Fruit fly (Drosophila melanogaster) whole organism, embryonic: Measurements from ENCODE around the gene CG43163.

Source experiments
- Atf3 ChIP-seq: fragments of 200-800 bp; sonication (Bioruptor generic); optimal IDR thresholded peaks from 3 replicates; lab custom pipeline; 2016; ENCODE audit warnings: missing biosample characterization, missing genetic modification characterization
- B-H2 ChIP-seq: fragments of 200-800 bp; sonication (Bioruptor generic); optimal IDR thresholded peaks from 2 replicates; lab custom pipeline; 2018; ENCODE audit warnings: missing biosample characterization, mild to moderate bottlenecking, missing genetic modification characterization
- Bdp1 ChIP-seq: fragments of 200-800 bp; sonication (Bioruptor generic); optimal IDR thresholded peaks from 3 replicates; lab custom pipeline; 2016; ENCODE audit warnings: missing biosample characterization, missing genetic modification characterization
- CG10209 ChIP-seq: fragments of 200-800 bp; sonication (Bioruptor generic); optimal IDR thresholded peaks from 3 replicates; lab custom pipeline; 2017; ENCODE audit warnings: missing biosample characterization, mild to moderate bottlenecking, missing genetic modification characterization, missing genetic modification reagents
- CG10366 ChIP-seq: fragments of 200-800 bp; sonication (Bioruptor generic); IDR thresholded peaks from 2 replicates; pipeline ENCODE4 v1.3.6; 2022; ENCODE audit warnings: missing biosample characterization, missing genetic modification characterization
- CG11560 ChIP-seq: fragments of 200-800 bp; sonication (Bioruptor generic); IDR thresholded peaks from 3 replicates; pipeline ENCODE4 v1.3.6; 2022; ENCODE audit warnings: missing biosample characterization, missing genetic modification characterization
- CG11696 ChIP-seq: fragments of 200-800 bp; sonication (Bioruptor generic); IDR thresholded peaks from 2 replicates; pipeline ENCODE4 v1.3.6; 2022; ENCODE audit warnings: missing biosample characterization, missing genetic modification characterization
- CG12236 ChIP-seq: fragments of 200-800 bp; sonication (Bioruptor generic); optimal IDR thresholded peaks from 2 replicates; lab custom pipeline; 2016; ENCODE audit warnings: missing biosample characterization, missing genetic modification characterization
- CG12299 ChIP-seq: fragments of 200-800 bp; sonication (Bioruptor generic); optimal IDR thresholded peaks from 2 replicates; lab custom pipeline; 2018; ENCODE audit warnings: missing biosample characterization, mild to moderate bottlenecking, missing genetic modification characterization
- CG14710 ChIP-seq: fragments of 200-800 bp; sonication (Bioruptor generic); optimal IDR thresholded peaks from 3 replicates; lab custom pipeline; 2019; ENCODE audit warnings: missing biosample characterization, mild to moderate bottlenecking, missing genetic modification characterization, moderate library complexity
- CG15696 ChIP-seq: fragments of 200-800 bp; sonication (Bioruptor generic); optimal IDR thresholded peaks from 2 replicates; lab custom pipeline; 2019; ENCODE audit warnings: missing biosample characterization, mild to moderate bottlenecking, missing genetic modification characterization, moderate library complexity
- CG17802 ChIP-seq: fragments of 200-800 bp; sonication (Bioruptor generic); optimal IDR thresholded peaks from 2 replicates; lab custom pipeline; 2018; ENCODE audit warnings: missing biosample characterization, mild to moderate bottlenecking, missing genetic modification characterization, moderate library complexity
- CG1832 ChIP-seq: fragments of 200-800 bp; sonication (Bioruptor generic); optimal IDR thresholded peaks from 2 replicates; lab custom pipeline; 2017; ENCODE audit warnings: missing biosample characterization, mild to moderate bottlenecking, missing genetic modification characterization, inconsistent platforms
- CG2129 ChIP-seq: fragments of 200-800 bp; sonication (Bioruptor generic); IDR thresholded peaks from 2 replicates; pipeline ENCODE4 v1.3.6; 2022; ENCODE audit warnings: missing biosample characterization, missing genetic modification characterization; ENCODE audit not compliant: partially characterized antibody
- CG2712 ChIP-seq: fragments of 200-800 bp; optimal IDR thresholded peaks from 3 replicates; lab custom pipeline; 2019; ENCODE audit warnings: missing biosample characterization, mild to moderate bottlenecking, missing genetic modification characterization, moderate library complexity
- CG3847 ChIP-seq: fragments of 200-800 bp; sonication (Bioruptor generic); IDR thresholded peaks from 2 replicates; pipeline ENCODE4 v1.3.6; 2022; ENCODE audit warnings: missing biosample characterization, missing genetic modification characterization
- CG4360 ChIP-seq: fragments of 200-800 bp; sonication (Bioruptor generic); IDR thresholded peaks from 2 replicates; pipeline ENCODE4 v1.3.6; 2022; ENCODE audit warnings: missing biosample characterization, missing genetic modification characterization
- CG6765 ChIP-seq: fragments of 200-800 bp; sonication (Bioruptor generic); optimal IDR thresholded peaks from 3 replicates; lab custom pipeline; 2017; ENCODE audit warnings: missing biosample characterization, mild to moderate bottlenecking, missing genetic modification characterization
- CG8765 ChIP-seq: fragments of 200-800 bp; sonication (Bioruptor generic); IDR thresholded peaks from 2 replicates; pipeline ENCODE4 v1.3.6; 2022; ENCODE audit warnings: missing biosample characterization, missing genetic modification characterization
- CG9797 ChIP-seq: fragments of 200-800 bp; sonication (Bioruptor generic); optimal IDR thresholded peaks from 3 replicates; lab custom pipeline; 2018; ENCODE audit warnings: missing biosample characterization, mild to moderate bottlenecking, missing genetic modification characterization
- CG9876 ChIP-seq: fragments of 200-800 bp; sonication (Bioruptor generic); optimal IDR thresholded peaks from 2 replicates; lab custom pipeline; 2016; ENCODE audit warnings: missing biosample characterization, missing genetic modification characterization
- CkIIα-i1 ChIP-seq: fragments of 200-800 bp; sonication (Bioruptor generic); IDR thresholded peaks from 2 replicates; pipeline ENCODE4 v1.3.6; 2022; ENCODE audit warnings: missing biosample characterization, missing genetic modification characterization
- Dbx ChIP-seq: fragments of 200-800 bp; sonication (Bioruptor generic); IDR thresholded peaks from 3 replicates; pipeline ENCODE4 v1.3.6; 2022; ENCODE audit warnings: missing biosample characterization, missing genetic modification characterization
- Dek ChIP-seq: fragments of 200-800 bp; sonication (Bioruptor generic); optimal IDR thresholded peaks from 3 replicates; lab custom pipeline; 2019; ENCODE audit warnings: missing biosample characterization, mild to moderate bottlenecking, missing genetic modification characterization, moderate library complexity
- Dfd ChIP-seq, 2 experiments: fragments of >200 bp; optimal IDR thresholded peaks; 2 replicates each; lab custom pipeline; 2017; ENCODE audit warnings: missing biosample characterization in 2 of 2, missing genetic modification characterization in 2 of 2
- Dip2 ChIP-seq: fragments of 200-800 bp; sonication (Bioruptor generic); IDR thresholded peaks from 2 replicates; pipeline ENCODE4 v1.3.6; 2022; ENCODE audit warnings: missing biosample characterization, missing genetic modification characterization
- Hr3 ChIP-seq: fragments of 200-800 bp; sonication (Bioruptor generic); optimal IDR thresholded peaks from 3 replicates; lab custom pipeline; 2016; ENCODE audit warnings: missing biosample characterization, missing genetic modification characterization
- Nf-YA ChIP-seq: fragments of 200-800 bp; sonication (Bioruptor generic); IDR thresholded peaks from 2 replicates; pipeline ENCODE4 v1.3.6; 2022; ENCODE audit warnings: missing biosample characterization, missing genetic modification characterization
- NfI ChIP-seq: fragments of 200-800 bp; sonication (Bioruptor generic); optimal IDR thresholded peaks from 3 replicates; lab custom pipeline; 2018; ENCODE audit warnings: missing biosample characterization, mild to moderate bottlenecking, missing genetic modification characterization, moderate library complexity
- Oli ChIP-seq: fragments of 200-800 bp; sonication (Bioruptor generic); optimal IDR thresholded peaks from 2 replicates; lab custom pipeline; 2018; ENCODE audit warnings: missing biosample characterization, mild to moderate bottlenecking, missing genetic modification characterization, moderate library complexity
- ash1 ChIP-seq: fragments of 200-800 bp; sonication (Bioruptor generic); optimal IDR thresholded peaks from 2 replicates; lab custom pipeline; 2018; ENCODE audit warnings: missing biosample characterization, mild to moderate bottlenecking, missing genetic modification characterization
- disco-r ChIP-seq: fragments of 200-800 bp; sonication (Bioruptor generic); optimal IDR thresholded peaks from 2 replicates; lab custom pipeline; 2016; ENCODE audit warnings: missing biosample characterization, missing genetic modification characterization
- en ChIP-seq: fragments of 200-800 bp; sonication (Bioruptor generic); optimal IDR thresholded peaks from 2 replicates; lab custom pipeline; 2016; ENCODE audit warnings: missing biosample characterization, missing genetic modification characterization
- eve ChIP-seq, 2 experiments: fragments of >200 bp; optimal IDR thresholded peaks; 2 replicates each; lab custom pipeline; 2017; ENCODE audit warnings: missing biosample characterization in 2 of 2, missing genetic modification characterization in 2 of 2
- fd102C ChIP-seq: fragments of 200-800 bp; sonication (Bioruptor generic); optimal IDR thresholded peaks from 2 replicates; lab custom pipeline; 2018; ENCODE audit warnings: missing biosample characterization, mild to moderate bottlenecking, missing genetic modification characterization, moderate library complexity
- hbn ChIP-seq: fragments of 200-800 bp; sonication (Bioruptor generic); IDR thresholded peaks from 2 replicates; pipeline ENCODE4 v1.3.6; 2022; ENCODE audit warnings: missing biosample characterization, missing genetic modification characterization; ENCODE audit not compliant: partially characterized antibody
- knrl ChIP-seq: fragments of 200-800 bp; sonication (Bioruptor generic); IDR thresholded peaks from 3 replicates; pipeline ENCODE4 v1.3.6; 2022; ENCODE audit warnings: missing biosample characterization, missing genetic modification characterization; ENCODE audit not compliant: partially characterized antibody
- lab ChIP-seq: fragments of 200-800 bp; sonication (Bioruptor generic); optimal IDR thresholded peaks from 3 replicates; lab custom pipeline; 2017; ENCODE audit warnings: missing biosample characterization, missing genetic modification characterization, mild to moderate bottlenecking, moderate library complexity, missing genetic modification reagents
- pho ChIP-seq: fragments of 200-800 bp; sonication (Bioruptor generic); optimal IDR thresholded peaks from 2 replicates; lab custom pipeline; 2016; ENCODE audit warnings: missing biosample characterization, missing genetic modification characterization
- phol ChIP-seq: fragments of 200-800 bp; sonication (Bioruptor generic); optimal IDR thresholded peaks from 3 replicates; lab custom pipeline; 2018; ENCODE audit warnings: missing biosample characterization, mild to moderate bottlenecking, missing genetic modification characterization, moderate library complexity
- prd ChIP-seq, 3 experiments: fragments of >200 bp in 2 of 3; fragments of 200-800 bp in 1 of 3; sonication (Bioruptor generic) in 1 of 3; optimal IDR thresholded peaks in 2 of 3; IDR thresholded peaks in 1 of 3; 2 replicates in 2 of 3; 3 replicates in 1 of 3; pipeline versions ENCODE4 v1.3.6 to Lab custom; 2017 to 2022; ENCODE audit warnings: missing biosample characterization in 1 of 3, missing genetic modification characterization in 1 of 3
- schlank ChIP-seq: fragments of 200-800 bp; sonication (Bioruptor generic); optimal IDR thresholded peaks from 2 replicates; lab custom pipeline; 2018; ENCODE audit warnings: missing biosample characterization, mild to moderate bottlenecking, missing genetic modification characterization
- sens ChIP-seq: fragments of 200-800 bp; sonication (Bioruptor generic); peaks from one replicate; lab custom pipeline; 2016; ENCODE audit warnings: missing biosample characterization, missing genetic modification characterization
- sens-2 ChIP-seq: fragments of 200-800 bp; sonication (Bioruptor generic); IDR thresholded peaks from 2 replicates; pipeline ENCODE4 v1.3.6; 2022; ENCODE audit warnings: missing biosample characterization, missing genetic modification characterization
- sr ChIP-seq: fragments of 200-800 bp; sonication (Bioruptor generic); IDR thresholded peaks from 3 replicates; pipeline ENCODE4 v1.3.6; 2022; ENCODE audit warnings: missing biosample characterization, missing genetic modification characterization
- tgo ChIP-seq: fragments of 200-800 bp; sonication (Bioruptor generic); IDR thresholded peaks from 3 replicates; pipeline ENCODE4 v1.3.6; 2022; ENCODE audit warnings: missing biosample characterization, missing genetic modification characterization
- usp ChIP-seq: fragments of >200 bp; optimal IDR thresholded peaks from 2 replicates; lab custom pipeline; 2017; ENCODE audit warnings: missing biosample characterization, missing genetic modification characterization
- vnd ChIP-seq: fragments of 200-800 bp; sonication (Bioruptor generic); IDR thresholded peaks from 3 replicates; pipeline ENCODE4 v1.3.6; 2022; ENCODE audit warnings: missing biosample characterization, missing genetic modification characterization; ENCODE audit not compliant: partially characterized antibody
- zen2 ChIP-seq: fragments of 200-800 bp; sonication (Bioruptor generic); IDR thresholded peaks from 3 replicates; pipeline ENCODE4 v1.3.6; 2022; ENCODE audit warnings: missing biosample characterization, missing genetic modification characterization; ENCODE audit not compliant: partially characterized antibody

The CG43163 gene

DNA sequence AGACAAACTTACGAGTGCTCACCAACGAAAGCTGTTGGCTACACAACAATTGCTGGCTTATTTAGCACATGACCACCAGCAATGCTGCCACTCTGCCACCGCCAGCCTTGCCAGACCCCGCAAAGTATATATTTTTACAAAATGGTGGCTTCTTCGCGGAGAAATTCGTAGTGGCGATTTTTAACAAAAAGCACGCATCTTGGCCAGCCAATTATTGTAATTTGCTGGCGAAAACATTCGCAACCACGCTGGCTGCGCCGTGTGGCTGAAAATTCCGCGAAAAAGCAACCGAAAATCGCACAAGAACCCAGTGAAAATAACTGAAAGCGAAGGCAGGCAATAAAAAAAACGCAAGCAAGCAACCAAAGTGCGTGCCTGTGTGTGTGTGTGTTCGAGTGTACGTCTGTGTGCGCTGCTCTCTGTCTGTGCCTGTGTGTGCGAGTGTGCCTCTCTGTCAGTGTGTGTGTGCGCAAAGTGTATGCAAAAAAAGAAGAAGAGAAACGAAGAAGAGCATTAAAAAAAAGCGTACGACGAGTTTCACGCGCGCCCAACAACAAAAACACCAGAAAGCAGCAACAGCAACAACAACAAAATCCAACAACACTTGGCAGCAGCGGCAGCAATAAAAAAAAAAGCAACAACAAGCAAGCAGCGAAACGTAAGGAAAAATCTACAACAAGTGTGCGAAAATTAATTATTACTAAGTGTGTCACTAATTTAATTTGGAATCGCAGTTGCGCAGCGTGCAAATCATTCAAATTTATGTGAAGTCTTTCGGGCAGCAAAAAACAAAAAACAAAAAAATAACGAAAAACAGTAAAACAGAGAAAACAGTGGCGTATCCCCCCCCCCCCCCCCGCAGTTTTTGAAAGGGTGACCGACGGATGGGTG, 56.9 kb downstream of the CG43163 start, which contains the start of gene Gug (continued):
- TF ChIP-seq Oli (tag; lab: Kevin White, UChicago): no peak
- no peak for TF ChIP-seq Dek (tag; lab: Kevin White, UChicago)
- no peak for TF ChIP-seq CG15696 (tag; lab: Kevin White, UChicago)
- no peak for TF ChIP-seq disco-r
- TF ChIP-seq prd (optimal IDR thresholded peaks at IDR 0.05; lab: Kevin White, UChicago): no peak
- TF ChIP-seq prd (GFP tag; IDR thresholded peaks at IDR 0.05; lab: Robert Waterston, UW): 0 out of 3 replicates have a peak, but pooled peaks have one; percentile 9
- no peak for TF ChIP-seq Atf3 (GFP tag; lab: Kevin White, UChicago)
- peak; percentile 27 for TF ChIP-seq CG2712 (tag; lab: Kevin White, UChicago)
- 0 out of 3 replicates have a peak, but pooled peaks have one; percentile 4 for TF ChIP-seq sr (GFP tag; lab: Robert Waterston, UW)
- peak; percentile 84 for TF ChIP-seq CG9797 (GFP tag; lab: Kevin White, UChicago)
- TF ChIP-seq CG10209 (GFP tag; lab: Kevin White, UChicago): no peak
- no peak for TF ChIP-seq CkIIα-i1 (GFP tag; lab: Robert Waterston, UW)
- no peak for TF ChIP-seq Bdp1
- TF ChIP-seq NfI (GFP tag; lab: Kevin White, UChicago): no peak
- no peak for TF ChIP-seq B-H2 (GFP tag; lab: Kevin White, UChicago)
- no peak for TF ChIP-seq en (GFP tag; lab: Kevin White, UChicago)
- TF ChIP-seq CG11696 (GFP tag; lab: Robert Waterston, UW): no peak
- TF ChIP-seq fd102C (GFP tag; lab: Kevin White, UChicago): no peak
- no peak for TF ChIP-seq CG10366 (GFP tag; lab: Robert Waterston, UW)
- no peak for TF ChIP-seq Nf-YA (GFP tag; lab: Robert Waterston, UW)
- peak; percentile 13; the same call in 1 of the 3 replicates for TF ChIP-seq Dbx
- no peak for TF ChIP-seq sens-2 (GFP tag; lab: Robert Waterston, UW)
- no peak for TF ChIP-seq CG1832
- TF ChIP-seq schlank (tag; lab: Kevin White, UChicago): no peak
- no peak for TF ChIP-seq tgo
- TF ChIP-seq usp (GFP tag; lab: Kevin White, UChicago): no peak
- TF ChIP-seq Dfd (GFP tag; optimal IDR thresholded peaks at IDR 0.05; lab: Kevin White, UChicago): no peak
- no peak for TF ChIP-seq vnd (GFP tag; lab: Robert Waterston, UW)
- TF ChIP-seq sens (GFP tag; lab: Kevin White, UChicago): peak; percentile 64
- TF ChIP-seq CG3847 (GFP tag; lab: Robert Waterston, UW): peak; percentile 57
- TF ChIP-seq CG11560 (tag; lab: Robert Waterston, UW): peak; percentile 16; the same call in 1 of the 3 replicates
- no peak for TF ChIP-seq knrl (GFP tag; lab: Robert Waterston, UW)
- no peak for TF ChIP-seq Dip2 (GFP tag; lab: Robert Waterston, UW)
- TF ChIP-seq CG12299 (tag; lab: Kevin White, UChicago): peak; percentile 51
- no peak for TF ChIP-seq hbn (GFP tag; lab: Robert Waterston, UW)
- no peak for TF ChIP-seq CG2129 (GFP tag; lab: Robert Waterston, UW)
- TF ChIP-seq CG4360 (GFP tag; lab: Robert Waterston, UW): peak; percentile 85
- no peak for TF ChIP-seq ash1
- no peak for TF ChIP-seq pho (GFP tag; lab: Kevin White, UChicago)
- TF ChIP-seq CG9876 (GFP tag; lab: Kevin White, UChicago): no peak
- TF ChIP-seq CG14710: peak; percentile 55
- no peak for TF ChIP-seq zen2 (GFP tag; lab: Robert Waterston, UW)
- no peak for TF ChIP-seq lab (GFP tag; lab: Kevin White, UChicago)
- peak; percentile 98 for TF ChIP-seq phol (tag; lab: Kevin White, UChicago)
- no peak for TF ChIP-seq Hr3 (GFP tag; lab: Kevin White, UChicago)
- no peak for TF ChIP-seq CG12236 (GFP tag; lab: Kevin White, UChicago)
- no peak for TF ChIP-seq CG6765
- TF ChIP-seq eve (GFP tag; optimal IDR thresholded peaks at IDR 0.05; lab: Kevin White, UChicago): no peak
- no peak for TF ChIP-seq CG17802 (tag; lab: Kevin White, UChicago)
- TF ChIP-seq CG8765 (GFP tag; lab: Robert Waterston, UW): no peak
